Worm (Caenorhabditis elegans) whole organism, L4 larva: ENCODE results near the gene wars-1.

Source experiments
- R02D3.7 ChIP-seq: fragments of 150-350 bp; sonication (generic microtip); optimal IDR thresholded peaks from 3 replicates; lab custom pipeline; 2014; ENCODE audit warnings: missing biosample characterization, missing genetic modification characterization
- ama-1 ChIP-seq: fragments of 150-350 bp; optimal IDR thresholded peaks from 2 replicates; lab custom pipeline; 2014; ENCODE audit warnings: inconsistent platforms, mixed read lengths
- lir-3 ChIP-seq: sonication (generic microtip); optimal IDR thresholded peaks from 2 replicates; lab custom pipeline; 2016; ENCODE audit warnings: mild to moderate bottlenecking, missing genetic modification characterization, missing compliant biosample characterization
- lsy-2 ChIP-seq, 2 experiments: fragments of 150-350 bp in 1 of 2; sonication (generic microtip) in 1 of 2; optimal IDR thresholded peaks; 2 replicates each; lab custom pipeline; 2014 to 2017; ENCODE audit warnings: missing biosample characterization in 2 of 2, missing genetic modification characterization in 2 of 2
- skn-1 ChIP-seq: fragments of 150-350 bp; optimal IDR thresholded peaks from 2 replicates; lab custom pipeline; 2014; ENCODE audit warnings: missing biosample characterization, missing genetic modification characterization
- unc-62 ChIP-seq, 3 experiments: fragments of 150-350 bp in 1 of 3; sonication (generic microtip); optimal IDR thresholded peaks in 2 of 3; peaks in 1 of 3; 1 replicate in 1 of 3; 2 replicates in 2 of 3; lab custom pipeline; 2014 to 2017; ENCODE audit warnings: missing biosample characterization in 3 of 3, missing genetic modification characterization in 3 of 3, missing genetic modification reagents in 3 of 3, missing genotype in 1 of 3
- ztf-11 ChIP-seq: fragments of 150-350 bp; optimal IDR thresholded peaks from 2 replicates; lab custom pipeline; 2014; ENCODE audit warnings: missing biosample characterization, missing genetic modification characterization

DNA sequence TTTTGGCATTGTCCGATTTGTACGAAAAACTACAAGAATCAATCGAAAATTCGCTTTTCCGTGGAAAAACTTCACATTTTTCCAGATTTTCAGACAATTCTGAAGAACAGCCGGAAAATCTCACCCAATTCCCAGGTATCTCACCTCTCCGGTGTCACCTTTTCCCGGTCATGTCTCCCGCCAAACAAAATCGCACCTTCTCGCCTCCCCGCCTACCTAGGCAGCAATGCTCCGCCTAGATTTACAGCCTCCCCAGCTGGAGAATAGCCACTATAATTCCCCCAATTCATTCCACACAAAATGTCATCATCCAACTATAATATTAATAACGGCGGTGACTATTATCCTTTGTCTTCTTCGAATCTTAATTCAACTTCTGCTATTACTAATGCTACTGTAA is 14.8 kb upstream of the wars-1 start, which contains the start of gene ceh-51:
- TF ChIP-seq ama-1, result no peak
- no peak for TF ChIP-seq R02D3.7 (tag; lab: Kevin White, UChicago)
- TF ChIP-seq lsy-2 (tag; optimal IDR thresholded peaks at IDR 0.05; lab: Kevin White, UChicago), result no peak
- no peak for TF ChIP-seq unc-62 (GFP tag; optimal IDR thresholded peaks at IDR 0.05 in 1 of 2; lab: Kevin White, UChicago)
- TF ChIP-seq unc-62 (tag; optimal IDR thresholded peaks at IDR 0.05; lab: Kevin White, UChicago), result no peak
- no peak for TF ChIP-seq skn-1 (tag; lab: Kevin White, UChicago)
- TF ChIP-seq ztf-11, result no peak
- TF ChIP-seq lir-3 (tag; lab: Kevin White, UChicago), result no peak
